Worm (Caenorhabditis elegans): ENCODE results near the gene Y17G9B.2.

DNA sequence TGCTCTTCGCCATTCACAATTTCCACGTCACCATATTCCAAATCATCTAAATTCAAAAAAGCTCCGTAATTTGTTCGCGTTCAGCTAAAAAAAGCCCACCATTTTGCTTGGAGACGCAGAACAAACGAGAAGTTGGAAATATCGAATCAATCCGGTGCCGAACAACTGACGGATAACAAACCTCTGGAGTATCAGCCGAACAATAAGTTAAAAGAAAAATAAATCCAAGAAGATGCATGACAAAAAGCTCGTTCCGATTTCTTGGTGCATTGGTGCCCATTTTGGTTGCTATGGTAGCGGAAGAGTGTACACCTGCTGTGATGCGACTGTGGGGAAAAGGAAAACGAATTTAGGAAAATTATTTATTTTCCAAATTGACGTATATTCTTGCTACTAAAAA lies 16.4 kb upstream of the Y17G9B.2 start, which contains the start of gene tctn-1:
- no peak for TF ChIP-seq daf-12 (tag; optimal IDR thresholded peaks at IDR 0.05)
- no peak for TF ChIP-seq pha-4 (tag; optimal IDR thresholded peaks at IDR 0.05)
- TF ChIP-seq R02D3.7 (tag; optimal IDR thresholded peaks at IDR 0.05), result peak; percentile 36
- TF ChIP-seq nhr-76 (tag; optimal IDR thresholded peaks at IDR 0.05), result no peak
- TF ChIP-seq ztf-11 (tag; optimal IDR thresholded peaks at IDR 0.05), result no peak
- no peak for TF ChIP-seq snpc-4 (tag; optimal IDR thresholded peaks at IDR 0.05)
- no peak for TF ChIP-seq elt-2 (tag; optimal IDR thresholded peaks at IDR 0.05)
- no peak for TF ChIP-seq nhr-11 (tag; optimal IDR thresholded peaks at IDR 0.05)
- no peak for TF ChIP-seq zag-1 (tag; optimal IDR thresholded peaks at IDR 0.05)
- no peak for TF ChIP-seq nhr-43 (tag; optimal IDR thresholded peaks at IDR 0.05; ENCODE audit: poor library complexity, severe bottlenecking)
- no peak for TF ChIP-seq elt-3 (tag; optimal IDR thresholded peaks at IDR 0.05)
- TF ChIP-seq ama-1 (optimal IDR thresholded peaks at IDR 0.05), result peak; percentile 65
- TF ChIP-seq ceh-82 (tag; optimal IDR thresholded peaks at IDR 0.05), result no peak
